Fruit fly (Drosophila melanogaster): Measurements from ENCODE around the gene CG42713.

CG42713 gene

dm6 chr2L:8894224-8894623 is 3.0 kb downstream of the CG42713 start (continued):
- TF ChIP-seq pros (GFP tag; optimal IDR thresholded peaks at IDR 0.05) (no peak), TFAM (GFP tag; optimal IDR thresholded peaks at IDR 0.05) (no peak), Doc2 (GFP tag; IDR thresholded peaks at IDR 0.05) (no peak), dimm (GFP tag; IDR thresholded peaks at IDR 0.05) (no peak), CG2678 (tag; optimal IDR thresholded peaks at IDR 0.05) (peak; percentile 69), CG6254 (GFP tag; optimal IDR thresholded peaks at IDR 0.05) (no peak), hth (optimal IDR thresholded peaks at IDR 0.05) (no peak), CG3407 (GFP tag; optimal IDR thresholded peaks at IDR 0.05) (no peak), CG14710 (tag; optimal IDR thresholded peaks at IDR 0.05) (no peak), salm (tag; optimal IDR thresholded peaks at IDR 0.05) (no peak), Hand (GFP tag; optimal IDR thresholded peaks at IDR 0.05) (no peak), Side (GFP tag; optimal IDR thresholded peaks at IDR 0.05) (no peak), pb (GFP tag; optimal IDR thresholded peaks at IDR 0.05) (no peak), Hsf (GFP tag; optimal IDR thresholded peaks at IDR 0.05) (no peak), CG4424 (GFP tag; optimal IDR thresholded peaks at IDR 0.05) (peak; percentile 16), Gsc (GFP tag; IDR thresholded peaks at IDR 0.05) (no peak), BtbVII (GFP tag; optimal IDR thresholded peaks at IDR 0.05) (peak; percentile 28), sna (GFP tag; IDR thresholded peaks at IDR 0.05; ENCODE audit: partially characterized antibody) (no peak), CG10321 (GFP tag; IDR thresholded peaks at IDR 0.05) (no peak), ac (GFP tag; optimal IDR thresholded peaks at IDR 0.05) (no peak), Hr78 (GFP tag; optimal IDR thresholded peaks at IDR 0.05) (no peak), seq (GFP tag; IDR thresholded peaks at IDR 0.05) (no peak), abd-A (tag; optimal IDR thresholded peaks at IDR 0.05) (peak; percentile 9), slbo (GFP tag; IDR thresholded peaks at IDR 0.05) (no peak; the same call in 1 of the 2 replicates), Dek (tag; optimal IDR thresholded peaks at IDR 0.05) (peak; percentile 21), crc (GFP tag; optimal IDR thresholded peaks at IDR 0.05) (no peak), CG6272 (GFP tag; IDR thresholded peaks at IDR 0.05) (no peak), MTF-1 (GFP tag; optimal IDR thresholded peaks at IDR 0.05; ENCODE audit: borderline replicate concordance) (no peak), Dip2 (GFP tag; IDR thresholded peaks at IDR 0.05) (no peak), jumu (GFP tag; optimal IDR thresholded peaks at IDR 0.05) (no peak), Adf1 (GFP tag; IDR thresholded peaks at IDR 0.05) (no peak), CG13894 (tag; optimal IDR thresholded peaks at IDR 0.05) (peak; percentile 79), HLH3B (GFP tag; IDR thresholded peaks at IDR 0.05) (no peak), onecut (GFP tag; IDR thresholded peaks at IDR 0.05) (no peak; the same call in 1 of the 2 replicates), Lhr (GFP tag; optimal IDR thresholded peaks at IDR 0.05) (no peak), CG2712 (tag; optimal IDR thresholded peaks at IDR 0.05) (no peak), CG12155 (GFP tag; optimal IDR thresholded peaks at IDR 0.05) (peak; percentile 21), CG1647 (GFP tag; optimal IDR thresholded peaks at IDR 0.05) (peak; percentile 50), CG12071 (GFP tag; optimal IDR thresholded peaks at IDR 0.05) (peak; percentile 33), Kr (GFP tag; optimal IDR thresholded peaks at IDR 0.05) (no peak), Hmx (GFP tag; optimal IDR thresholded peaks at IDR 0.05) (no peak), gro (GFP tag; optimal IDR thresholded peaks at IDR 0.05) (peak; percentile 65), CG9876 (GFP tag; optimal IDR thresholded peaks at IDR 0.05) (no peak), CG43689 (GFP tag; IDR thresholded peaks at IDR 0.05) (no peak), CG8924 (tag; optimal IDR thresholded peaks at IDR 0.05) (peak; percentile 10), kah (GFP tag; optimal IDR thresholded peaks at IDR 0.05) (no peak), Spps (tag; optimal IDR thresholded peaks at IDR 0.05) (no peak), CG7357 (GFP tag; IDR thresholded peaks at IDR 0.05) (peak; percentile 44; the same call in 1 of the 3 replicates), gfzf (GFP tag; optimal IDR thresholded peaks at IDR 0.05) (no peak), Hr39 (optimal IDR thresholded peaks at IDR 0.05) (no peak), eyg (GFP tag; optimal IDR thresholded peaks at IDR 0.05) (no peak), Nf-YA (GFP tag; IDR thresholded peaks at IDR 0.05) (no peak), CG16813 (GFP tag; IDR thresholded peaks at IDR 0.05; ENCODE audit: partially characterized antibody) (no peak)

Measured in whole organism, embryonic.